Fruit fly (Drosophila melanogaster): Measurements from ENCODE around the gene Zwilch.

dm6 chr3R:31196731-31197130 lies 16.4 kb downstream of the Zwilch start, which contains the start of gene CG1544:
- no peak for TF ChIP-seq psq (optimal IDR thresholded peaks at IDR 0.05)
- TF ChIP-seq Dll (optimal IDR thresholded peaks at IDR 0.05): no peak
- no peak for TF ChIP-seq usp (GFP tag; optimal IDR thresholded peaks at IDR 0.05)
- no peak for TF ChIP-seq CG8478 (optimal IDR thresholded peaks at IDR 0.05)
